Worm (Caenorhabditis elegans): ENCODE results near the gene C48B4.7.

ce11 chrIII:9561158-9561557 is 1.9 kb upstream of the C48B4.7 start, which contains the start of gene C48B4.8:
- TF ChIP-seq ceh-82 (tag; optimal IDR thresholded peaks at IDR 0.05) (no peak), unc-39 (tag; optimal IDR thresholded peaks at IDR 0.05) (no peak)
